Fruit fly (Drosophila melanogaster): ENCODE measurements around the gene Cortactin.

DNA sequence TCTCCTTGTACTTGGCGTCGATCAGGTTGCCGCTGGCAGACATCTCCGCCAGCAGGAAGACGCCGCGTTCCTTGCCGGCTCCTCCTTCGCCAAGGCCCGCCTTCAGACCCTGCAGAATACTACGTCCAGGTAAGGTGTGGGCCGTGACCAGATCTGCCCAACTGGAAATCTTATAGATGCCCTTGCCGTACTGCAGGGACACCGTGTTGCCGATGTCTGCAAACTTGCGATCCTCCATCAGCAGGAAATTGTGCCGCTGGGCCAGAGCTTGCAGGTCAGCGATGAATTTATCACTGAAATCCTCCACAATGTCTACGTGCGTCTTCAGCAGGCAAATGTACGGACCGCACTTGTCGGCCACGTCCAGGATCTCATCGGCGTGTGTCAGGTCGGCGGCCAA is 7.0 kb upstream of the Cortactin start:
- TF ChIP-seq CG8478 (optimal IDR thresholded peaks at IDR 0.05) = no peak
- no peak for TF ChIP-seq CTCF (optimal IDR thresholded peaks at IDR 0.05)

Data from S2 (cell line).